Worm (Caenorhabditis elegans): ENCODE data around the gene ZK899.6.

DNA sequence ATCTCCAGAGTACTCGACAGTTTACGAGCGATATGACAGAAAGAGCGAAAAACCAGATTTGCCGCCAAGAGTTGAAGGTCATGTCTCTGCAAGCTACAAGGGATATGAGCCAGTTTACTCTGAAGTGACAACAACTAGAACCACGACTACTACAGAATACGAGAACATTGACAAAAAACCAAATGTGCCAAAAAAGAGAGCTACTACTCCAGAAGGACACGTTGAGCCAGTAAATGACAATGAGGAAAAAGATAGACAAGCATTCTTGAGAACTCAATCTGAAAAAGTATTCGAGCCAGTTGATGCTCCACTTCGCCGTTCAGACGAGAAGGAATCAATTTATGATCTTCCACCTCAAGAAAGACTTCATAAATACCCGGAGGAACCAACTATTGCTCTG lies 45.8 kb upstream of the ZK899.6 start:
- TF ChIP-seq him-1 (tag; optimal IDR thresholded peaks at IDR 0.05) (no peak), W03F9.2 (tag; optimal IDR thresholded peaks at IDR 0.05) (no peak)
